Worm (Caenorhabditis elegans): ENCODE results near the gene K06H6.5.

DNA sequence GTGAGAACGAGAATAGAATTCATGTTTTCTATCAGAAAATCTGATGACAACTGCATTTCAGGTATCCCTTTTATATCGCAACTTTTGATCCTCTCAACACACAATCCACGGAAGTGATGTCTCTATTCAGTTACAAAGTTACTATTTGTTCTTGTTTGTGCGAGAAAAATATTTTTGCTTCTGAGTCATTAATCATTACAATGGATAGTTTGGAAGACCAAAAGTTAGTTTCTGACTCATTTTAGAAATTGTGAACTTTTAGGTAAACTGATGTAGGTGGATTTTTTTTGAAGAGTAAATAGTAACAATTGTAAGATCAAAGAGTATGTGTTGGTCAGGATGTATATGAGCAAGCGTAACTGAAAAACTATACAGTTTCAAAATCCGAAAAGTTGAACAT lies 33.5 kb downstream of the K06H6.5 start, which contains the start of gene srlf-36:
- TF ChIP-seq ZK546.5 (tag; optimal IDR thresholded peaks at IDR 0.05) = no peak
- no peak for TF ChIP-seq nhr-77 (tag; optimal IDR thresholded peaks at IDR 0.05)
- no peak for TF ChIP-seq unc-62 (GFP tag; optimal IDR thresholded peaks at IDR 0.05)
- no peak for TF ChIP-seq nfya-1 (tag; optimal IDR thresholded peaks at IDR 0.05; ENCODE audit: insufficient read depth)
- no peak for TF ChIP-seq ama-1 (optimal IDR thresholded peaks at IDR 0.05)
- no peak for TF ChIP-seq ztf-11 (tag; optimal IDR thresholded peaks at IDR 0.05)
- TF ChIP-seq nhr-76 (tag; optimal IDR thresholded peaks at IDR 0.05) = no peak
- TF ChIP-seq nhr-28 (tag; optimal IDR thresholded peaks at IDR 0.05) = no peak
- TF ChIP-seq lin-15B (tag; optimal IDR thresholded peaks at IDR 0.05) = no peak
- no peak for TF ChIP-seq unc-39 (tag; optimal IDR thresholded peaks at IDR 0.05)
- no peak for TF ChIP-seq jun-1 (tag; optimal IDR thresholded peaks at IDR 0.05)
- TF ChIP-seq nhr-11 (tag; optimal IDR thresholded peaks at IDR 0.05) = no peak
- no peak for TF ChIP-seq fos-1 (tag; optimal IDR thresholded peaks at IDR 0.05)
- no peak for TF ChIP-seq pqm-1 (tag; optimal IDR thresholded peaks at IDR 0.05)

Data from whole organism, L3 larva.